Fruit fly (Drosophila melanogaster): ENCODE measurements around the gene CG31495.
A peak's percentile ranks its signal among the peaks of the same experiment; 100 is the strongest.

- TF ChIP-seq GATAd (GFP tag; optimal IDR thresholded peaks at IDR 0.05), result no peak
- no peak for TF ChIP-seq OdsH (GFP tag; optimal IDR thresholded peaks at IDR 0.05)
- TF ChIP-seq ey (GFP tag; optimal IDR thresholded peaks at IDR 0.05), result no peak
- TF ChIP-seq Dif (GFP tag; optimal IDR thresholded peaks at IDR 0.05; ENCODE audit: partially characterized antibody), result peak; percentile 66
- TF ChIP-seq dsf (GFP tag; optimal IDR thresholded peaks at IDR 0.05; ENCODE audit: borderline replicate concordance), result no peak
- TF ChIP-seq sage (GFP tag; optimal IDR thresholded peaks at IDR 0.05), result no peak
- TF ChIP-seq Abd-B (GFP tag; optimal IDR thresholded peaks at IDR 0.05), result no peak
- TF ChIP-seq usp (GFP tag; optimal IDR thresholded peaks at IDR 0.05), result no peak
- TF ChIP-seq Hr78 (GFP tag; optimal IDR thresholded peaks at IDR 0.05), result no peak
These were observed 37.4 kb upstream of the CG31495 start for dm6 chr3R:13877125-13877524.

Measured in whole organism, wandering third instar larva.